Worm (Caenorhabditis elegans): ENCODE measurements around the gene ZK402.1.

The ZK402.1 gene

ce11 chrX:1379391-1379790 is 24.7 kb upstream of the ZK402.1 start:
- TF ChIP-seq mdl-1 (tag; optimal IDR thresholded peaks at IDR 0.05): peak in 1 of 2 experiments; percentile 54
- peak; percentile 73; the same call in 1 of the 2 replicates for TF ChIP-seq madf-9 (GFP tag; conservative IDR thresholded peaks at IDR 0.05)
- TF ChIP-seq jun-1 (tag; optimal IDR thresholded peaks at IDR 0.05): peak; percentile 34
- TF ChIP-seq snpc-4 (tag; optimal IDR thresholded peaks at IDR 0.05): peak; percentile 2
- TF ChIP-seq nhr-42 (GFP tag; IDR thresholded peaks at IDR 0.05): peak; percentile 90
- peak; percentile 77 for TF ChIP-seq dmd-6 (GFP tag; IDR thresholded peaks at IDR 0.05)
- peak; percentile 67 for TF ChIP-seq nhr-48 (tag; optimal IDR thresholded peaks at IDR 0.05)
- no peak for TF ChIP-seq fos-1 (tag; optimal IDR thresholded peaks at IDR 0.05)
- TF ChIP-seq F26F4.8 (GFP tag; conservative IDR thresholded peaks at IDR 0.05): peak; percentile 75; the same call in 1 of the 2 replicates
- peak; percentile 18 for TF ChIP-seq gei-8 (GFP tag; optimal IDR thresholded peaks at IDR 0.05)
- no peak for TF ChIP-seq nhr-10 (tag; optimal IDR thresholded peaks at IDR 0.05)
- peak; percentile 87 for TF ChIP-seq arid-1 (GFP tag; conservative IDR thresholded peaks at IDR 0.05)
- no peak for TF ChIP-seq R02D3.7 (tag; optimal IDR thresholded peaks at IDR 0.05)
- TF ChIP-seq lin-29 (GFP tag; IDR thresholded peaks at IDR 0.05): peak; percentile 77
- TF ChIP-seq ceh-32 (tag; optimal IDR thresholded peaks at IDR 0.05; ENCODE audit: poor library complexity): peak; percentile 20
- TF ChIP-seq nhr-102 (tag; optimal IDR thresholded peaks at IDR 0.05): peak; percentile 87
- peak; percentile 56 for TF ChIP-seq lir-3 (tag; optimal IDR thresholded peaks at IDR 0.05)
- TF ChIP-seq nhr-6 (tag; optimal IDR thresholded peaks at IDR 0.05): no peak
- peak; percentile 73 for TF ChIP-seq Y48G9A.11 (GFP tag; IDR thresholded peaks at IDR 0.05)
- TF ChIP-seq rbr-2 (tag; optimal IDR thresholded peaks at IDR 0.05): peak; percentile 80
- TF ChIP-seq skn-1 (tag; optimal IDR thresholded peaks at IDR 0.05): no peak
- 0 out of 2 replicates have a peak, but pooled peaks have one; percentile 43 for TF ChIP-seq zip-11 (GFP tag; IDR thresholded peaks at IDR 0.05)
- peak; percentile 88 for TF ChIP-seq T26A8.4 (GFP tag; IDR thresholded peaks at IDR 0.05)
- peak; percentile 52; the same call in 1 of the 2 replicates for TF ChIP-seq ZK337.2 (GFP tag; IDR thresholded peaks at IDR 0.05)
- TF ChIP-seq pqm-1 (tag; optimal IDR thresholded peaks at IDR 0.05): no peak
- 0 out of 4 replicates have a peak, but pooled peaks have one; percentile 58 to 59 for TF ChIP-seq madf-5 (GFP tag; IDR thresholded peaks at IDR 0.05)
- no peak for TF ChIP-seq aha-1 (tag)
- TF ChIP-seq Y105C5A.15 (GFP tag; IDR thresholded peaks at IDR 0.05): 0 out of 2 replicates have a peak, but pooled peaks have one; percentile 63
- TF ChIP-seq hif-1 (tag; optimal IDR thresholded peaks at IDR 0.05): peak in 1 of 2 experiments; percentile 25
- TF ChIP-seq nhr-41 (GFP tag; IDR thresholded peaks at IDR 0.05): peak; percentile 87; the same call in 1 of the 2 replicates
- TF ChIP-seq ceh-28 (tag; optimal IDR thresholded peaks at IDR 0.05): no peak
- TF ChIP-seq lin-38 (GFP tag; IDR thresholded peaks at IDR 0.05): peak; percentile 78
- 0 out of 2 replicates have a peak, but pooled peaks have one; percentile 67 for TF ChIP-seq D1046.2 (GFP tag; IDR thresholded peaks at IDR 0.05)
- TF ChIP-seq daf-16 (GFP tag; optimal IDR thresholded peaks at IDR 0.05): peak; percentile 61 to 66
- peak; percentile 73 for TF ChIP-seq daf-16 (tag; optimal IDR thresholded peaks at IDR 0.05)
- peak; percentile 68 for TF ChIP-seq hlh-11 (tag; optimal IDR thresholded peaks at IDR 0.05)
- peak; percentile 84 for TF ChIP-seq pha-4 (GFP tag; IDR thresholded peaks at IDR 0.05)
- TF ChIP-seq pha-4 (tag; optimal IDR thresholded peaks at IDR 0.05): no peak
- TF ChIP-seq sdz-12 (GFP tag; optimal IDR thresholded peaks at IDR 0.05): no peak
- no peak for TF ChIP-seq nhr-76 (tag; optimal IDR thresholded peaks at IDR 0.05)
- peak; percentile 60 for TF ChIP-seq nhr-111 (GFP tag; optimal IDR thresholded peaks at IDR 0.05)
- no peak for TF ChIP-seq nhr-28 (tag; optimal IDR thresholded peaks at IDR 0.05)
- TF ChIP-seq mxl-3 (GFP tag; optimal IDR thresholded peaks at IDR 0.05): peak; percentile 64
- peak; percentile 96 for TF ChIP-seq hmg-1.1 (GFP tag; IDR thresholded peaks at IDR 0.05)
- no peak for TF ChIP-seq T20F7.1 (GFP tag; optimal IDR thresholded peaks at IDR 0.05)
- TF ChIP-seq hlh-30 (tag; optimal IDR thresholded peaks at IDR 0.05; ENCODE audit: insufficient read depth): peak; percentile 55
- TF ChIP-seq tag-97 (GFP tag; IDR thresholded peaks at IDR 0.05): no peak
- peak; percentile 71 for TF ChIP-seq php-3 (GFP tag; IDR thresholded peaks at IDR 0.05)
- TF ChIP-seq F49E8.2 (tag; optimal IDR thresholded peaks at IDR 0.05; ENCODE audit: borderline replicate concordance): peak; percentile 43
- TF ChIP-seq ceh-82 (tag; optimal IDR thresholded peaks at IDR 0.05): no peak
- TF ChIP-seq dmd-9 (GFP tag; IDR thresholded peaks at IDR 0.05): peak; percentile 91
- peak; percentile 88 for TF ChIP-seq vab-7 (GFP tag; IDR thresholded peaks at IDR 0.05)

Data from whole organism, L4 larva.